Fruit fly (Drosophila melanogaster): Measurements from ENCODE around the gene CG14434.

The CG14434 gene

DNA sequence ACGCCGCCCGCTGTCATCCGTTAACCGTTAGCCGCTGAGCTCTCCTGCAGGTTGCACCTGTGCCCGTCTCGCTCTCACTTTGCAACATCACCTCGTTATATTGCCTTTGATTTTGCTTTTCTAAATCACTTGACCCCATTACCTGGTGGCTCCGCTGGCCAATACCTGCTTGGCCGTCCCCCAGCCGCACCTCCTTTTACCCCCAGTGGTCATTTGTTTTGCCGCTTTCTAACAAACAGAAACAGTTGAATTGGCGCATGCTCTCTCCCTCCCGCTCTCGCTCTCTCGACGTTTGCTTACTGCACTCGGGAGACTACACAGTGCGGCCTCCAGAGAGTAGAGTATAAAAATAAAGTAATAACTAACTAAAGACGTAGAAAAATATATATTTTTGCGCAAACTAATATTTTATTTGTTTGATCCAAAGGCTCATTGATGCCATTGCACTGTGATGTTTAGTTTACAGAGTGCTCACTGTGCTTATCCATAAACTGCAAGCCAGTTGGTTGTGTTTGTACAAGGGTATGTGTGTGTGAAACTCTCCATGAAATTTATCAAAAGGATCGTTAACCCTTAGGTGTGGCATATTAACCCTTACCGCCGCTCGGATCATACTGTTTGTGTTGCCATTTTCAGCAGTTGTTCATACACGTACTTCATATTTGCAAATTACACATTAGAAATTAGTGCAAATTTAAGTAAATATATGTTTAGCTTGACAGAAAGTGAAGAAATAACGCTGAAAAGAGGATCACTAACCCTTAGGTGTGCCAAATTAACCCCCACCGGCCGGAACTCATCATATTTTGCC lies 62.3 kb downstream of the CG14434 start (continued):
- TF ChIP-seq CG12391 (tag; optimal IDR thresholded peaks at IDR 0.05) (peak; percentile 84), emc (GFP tag; optimal IDR thresholded peaks at IDR 0.05) (no peak), stwl (tag; optimal IDR thresholded peaks at IDR 0.05) (no peak), Sox102F (GFP tag; optimal IDR thresholded peaks at IDR 0.05) (no peak), Med (GFP tag) (peak; percentile 96), CG11723 (GFP tag; optimal IDR thresholded peaks at IDR 0.05) (no peak), chif (GFP tag; optimal IDR thresholded peaks at IDR 0.05) (peak; percentile 57 to 81), CG7372 (GFP tag; IDR thresholded peaks at IDR 0.05) (peak; percentile 79), ranshi (GFP tag; IDR thresholded peaks at IDR 0.05) (peak; percentile 89), CG14050 (GFP tag; IDR thresholded peaks at IDR 0.05) (peak; percentile 84), CG4617 (GFP tag; optimal IDR thresholded peaks at IDR 0.05; ENCODE audit: borderline replicate concordance) (peak; percentile 50), otp (GFP tag; IDR thresholded peaks at IDR 0.05) (peak; percentile 89), hb (GFP tag; IDR thresholded peaks at IDR 0.05; ENCODE audit: partially characterized antibody) (no peak), CG10543 (GFP tag; optimal IDR thresholded peaks at IDR 0.05) (no peak), CG15269 (tag; optimal IDR thresholded peaks at IDR 0.05) (no peak), Bgb (GFP tag; IDR thresholded peaks at IDR 0.05; ENCODE audit: partially characterized antibody) (no peak), CG32772 (GFP tag; IDR thresholded peaks at IDR 0.05) (peak; percentile 91), z (GFP tag; IDR thresholded peaks at IDR 0.05) (no peak), ab (GFP tag; optimal IDR thresholded peaks at IDR 0.05) (peak; percentile 31), cwo (GFP tag; optimal IDR thresholded peaks at IDR 0.05) (peak; percentile 69), CG31441 (GFP tag; IDR thresholded peaks at IDR 0.05) (no peak; the same call in 1 of the 2 replicates), inv (GFP tag; IDR thresholded peaks at IDR 0.05; ENCODE audit: partially characterized antibody) (no peak), schlank (tag; optimal IDR thresholded peaks at IDR 0.05) (no peak), CG12769 (tag; optimal IDR thresholded peaks at IDR 0.05) (no peak), CG4404 (GFP tag; IDR thresholded peaks at IDR 0.05) (peak; percentile 77), HLH54F (GFP tag; optimal IDR thresholded peaks at IDR 0.05) (peak; percentile 70), Bteb2 (GFP tag; optimal IDR thresholded peaks at IDR 0.05) (peak; percentile 75), CG10462 (GFP tag; optimal IDR thresholded peaks at IDR 0.05) (peak; percentile 52), her (GFP tag; optimal IDR thresholded peaks at IDR 0.05) (peak; percentile 59), Sox100B (GFP tag; optimal IDR thresholded peaks at IDR 0.05) (no peak), HLH4C (GFP tag; IDR thresholded peaks at IDR 0.05; ENCODE audit: partially characterized antibody) (no peak), Hmr (GFP tag; optimal IDR thresholded peaks at IDR 0.05) (no peak), CG4282 (GFP tag; optimal IDR thresholded peaks at IDR 0.05) (peak; percentile 30), CHES-1-like (GFP tag; optimal IDR thresholded peaks at IDR 0.05) (peak; percentile 61), Taf1 (GFP tag; IDR thresholded peaks at IDR 0.05) (peak; percentile 72), CG31224 (GFP tag; IDR thresholded peaks at IDR 0.05) (peak; percentile 68; the same call in 1 of the 2 replicates), fd102C (GFP tag; optimal IDR thresholded peaks at IDR 0.05) (peak; percentile 51), CG9727 (GFP tag; optimal IDR thresholded peaks at IDR 0.05) (peak; percentile 81), CG10959 (GFP tag; IDR thresholded peaks at IDR 0.05) (peak; percentile 86), Atf3 (GFP tag; optimal IDR thresholded peaks at IDR 0.05) (peak; percentile 66), Hr51 (GFP tag; optimal IDR thresholded peaks at IDR 0.05) (peak in 1 of 2 experiments; percentile 53), ro (GFP tag; IDR thresholded peaks at IDR 0.05) (peak; percentile 50; the same call in 1 of the 2 replicates), CG9876 (GFP tag; optimal IDR thresholded peaks at IDR 0.05) (no peak), Neu2 (GFP tag; optimal IDR thresholded peaks at IDR 0.05; ENCODE audit: borderline replicate concordance) (no peak), Nf-YA (GFP tag; IDR thresholded peaks at IDR 0.05) (peak; percentile 79), dan (GFP tag; IDR thresholded peaks at IDR 0.05) (peak; percentile 42; the same call in 1 of the 2 replicates), CG12236 (GFP tag; optimal IDR thresholded peaks at IDR 0.05) (peak; percentile 57), Chrac-16 (GFP tag; optimal IDR thresholded peaks at IDR 0.05) (peak; percentile 77), gcm2 (GFP tag; optimal IDR thresholded peaks at IDR 0.05) (no peak)
